Worm (Caenorhabditis elegans): ENCODE results near the gene R07E3.7.

ce11 chrX:10391174-10391573, 35.6 kb upstream of the R07E3.7 start:
- TF ChIP-seq flt-1 (GFP tag; IDR thresholded peaks at IDR 0.05) = no peak
- TF ChIP-seq T22C8.4 (GFP tag; IDR thresholded peaks at IDR 0.05) = no peak
- TF ChIP-seq ztf-23 (GFP tag; IDR thresholded peaks at IDR 0.05) = no peak
